Worm (Caenorhabditis elegans) whole organism, young adult: ENCODE results near the gene lin-33.

Experiments used
- nfya-2 ChIP-seq: fragments of 200-800 bp; sonication (Bioruptor generic); IDR thresholded peaks from 2 replicates; pipeline ENCODE4 v1.3.6; 2022; ENCODE audit warnings: missing genetic modification reagents, missing genetic modification characterization, missing compliant biosample characterization
- snpc-1.1 ChIP-seq: sonication (generic microtip); optimal IDR thresholded peaks from 2 replicates; lab custom pipeline; 2017; ENCODE audit warnings: missing genetic modification characterization, mild to moderate bottlenecking, missing compliant biosample characterization, antibody characterized with exemption, moderate library complexity, missing genotype, missing genetic modification reagents; ENCODE audit not compliant: insufficient read depth
- snpc-1.3 ChIP-seq: sonication (generic microtip); optimal IDR thresholded peaks from 2 replicates; lab custom pipeline; 2017; ENCODE audit warnings: missing genetic modification characterization, mild to moderate bottlenecking, missing compliant biosample characterization, antibody characterized with exemption, moderate library complexity, missing genotype, missing genetic modification reagents; ENCODE audit not compliant: insufficient read depth
- snpc-4 ChIP-seq, 5 experiments: fragments of 150-350 bp in 1 of 5; sonication (generic microtip) in 4 of 5; optimal IDR thresholded peaks; 2 replicates each; lab custom pipeline; 2014 to 2018; ENCODE audit warnings: missing genetic modification characterization in 5 of 5, missing biosample characterization in 3 of 5, antibody characterized with exemption in 2 of 5, mild to moderate bottlenecking in 2 of 5, missing compliant biosample characterization in 2 of 5, missing genotype in 2 of 5, moderate library complexity in 2 of 5, missing genetic modification reagents in 1 of 5

ce11 chrIV:5940608-5941007 is 10.2 kb downstream of the lin-33 start:
- TF ChIP-seq nfya-2 (GFP tag; lab: Robert Waterston, UW) (no peak), snpc-1.3 (no peak), snpc-4 (GFP tag; optimal IDR thresholded peaks at IDR 0.05; lab: Kevin White, UChicago) (no peak), snpc-4 (tag; optimal IDR thresholded peaks at IDR 0.05; lab: Kevin White, UChicago) (no peak), snpc-1.1 (tag; lab: Kevin White, UChicago) (no peak)
